Worm (Caenorhabditis elegans) whole organism, late embryonic: Measurements from ENCODE around the gene hsd-2.

Experiments
- F13H6.1 ChIP-seq: sonication (generic microtip); optimal IDR thresholded peaks from 2 replicates; lab custom pipeline; 2016; ENCODE audit warnings: missing genetic modification characterization, missing compliant biosample characterization
- Y22D7AL.16 ChIP-seq: sonication (generic microtip); optimal IDR thresholded peaks from 2 replicates; lab custom pipeline; 2016; ENCODE audit warnings: missing genetic modification characterization, missing compliant biosample characterization
- ama-1 ChIP-seq: fragments of 150-350 bp; optimal IDR thresholded peaks from 2 replicates; lab custom pipeline; 2014
- ceh-22 ChIP-seq: sonication (generic microtip); optimal IDR thresholded peaks from 2 replicates; lab custom pipeline; 2017; ENCODE audit warnings: missing biosample characterization, missing genetic modification characterization
- che-1 ChIP-seq: sonication (generic microtip); optimal IDR thresholded peaks from 2 replicates; lab custom pipeline; 2016; ENCODE audit warnings: mild to moderate bottlenecking, missing genetic modification characterization, missing compliant biosample characterization
- dmd-4 ChIP-seq: sonication (generic microtip); optimal IDR thresholded peaks from 2 replicates; lab custom pipeline; 2016; ENCODE audit warnings: borderline replicate concordance, missing genetic modification characterization, missing compliant biosample characterization
- fax-1 ChIP-seq: sonication (generic microtip); optimal IDR thresholded peaks from 2 replicates; lab custom pipeline; 2016; ENCODE audit warnings: missing genotype, missing genetic modification characterization, missing compliant biosample characterization
- hlh-15 ChIP-seq: sonication (generic microtip); optimal IDR thresholded peaks from 2 replicates; lab custom pipeline; 2016; ENCODE audit warnings: missing genetic modification characterization, missing compliant biosample characterization
- nfya-1 ChIP-seq: sonication (generic microtip); optimal IDR thresholded peaks from 2 replicates; lab custom pipeline; 2017; ENCODE audit warnings: missing genetic modification characterization, mild to moderate bottlenecking, missing compliant biosample characterization, antibody characterized with exemption, moderate library complexity
- nhr-11 ChIP-seq: fragments of 150-350 bp; optimal IDR thresholded peaks from 2 replicates; lab custom pipeline; 2014; ENCODE audit warnings: missing biosample characterization, missing genetic modification characterization
- pha-2 ChIP-seq: sonication (generic microtip); optimal IDR thresholded peaks from 2 replicates; lab custom pipeline; 2017; ENCODE audit warnings: mild to moderate bottlenecking, missing genetic modification characterization, missing compliant biosample characterization
- pqm-1 ChIP-seq: sonication (generic microtip); optimal IDR thresholded peaks from 2 replicates; lab custom pipeline; 2016; ENCODE audit warnings: missing genetic modification characterization, missing compliant biosample characterization
- tbx-2 ChIP-seq: sonication (generic microtip); optimal IDR thresholded peaks from 2 replicates; lab custom pipeline; 2016; ENCODE audit warnings: missing genetic modification characterization, missing compliant biosample characterization

ce11 chrX:4972039-4972581 lies 32.9 kb upstream of the hsd-2 start:
- TF ChIP-seq dmd-4 (tag; lab: Kevin White, UChicago): no peak
- TF ChIP-seq pqm-1: no peak
- no peak for TF ChIP-seq fax-1 (tag; lab: Kevin White, UChicago)
- no peak for TF ChIP-seq ceh-22 (tag; lab: Kevin White, UChicago)
- no peak for TF ChIP-seq pha-2 (tag; lab: Kevin White, UChicago)
- no peak for TF ChIP-seq nfya-1
- TF ChIP-seq F13H6.1 (tag; lab: Kevin White, UChicago): no peak
- TF ChIP-seq hlh-15 (tag; lab: Kevin White, UChicago): no peak
- no peak for TF ChIP-seq nhr-11 (tag; lab: Kevin White, UChicago)
- no peak for TF ChIP-seq Y22D7AL.16 (tag; lab: Kevin White, UChicago)
- TF ChIP-seq ama-1 (lab: Kevin White, UChicago): no peak
- no peak for TF ChIP-seq che-1 (tag; lab: Kevin White, UChicago)
- TF ChIP-seq tbx-2 (tag; lab: Kevin White, UChicago): no peak
